Fruit fly (Drosophila melanogaster) Kc167 (cell line): ENCODE data around the gene CG17075.

ENCODE experiments used
- Myc ChIP-seq: fragments of >200 bp; optimal IDR thresholded peaks from 2 replicates; lab custom pipeline; 2017; ENCODE audit warnings: missing external identifiers
- Sin3A ChIP-seq: fragments of >200 bp; optimal IDR thresholded peaks from 2 replicates; lab custom pipeline; 2018; ENCODE audit warnings: missing external identifiers
- psq ChIP-seq: fragments of >200 bp; optimal IDR thresholded peaks from 2 replicates; lab custom pipeline; 2017; ENCODE audit warnings: missing external identifiers
- ttk ChIP-seq: sonication (Bioruptor generic); optimal IDR thresholded peaks from 2 replicates; lab custom pipeline; 2017; ENCODE audit warnings: missing external identifiers

dm6 chr2L:252174-252573 is 15.1 kb downstream of the CG17075 start, which contains the start of gene Rpp30:
- TF ChIP-seq psq (lab: Kevin White, UChicago) (no peak), Myc (no peak), ttk (lab: Kevin White, UChicago) (no peak), Sin3A (lab: Kevin White, UChicago) (no peak)
